Fruit fly (Drosophila melanogaster) whole organism, prepupa: ENCODE results near the gene cpo.
A peak's percentile ranks its signal among the peaks of the same experiment; 100 is the strongest.

Experiments used
- CG10631 ChIP-seq: fragments of 200-800 bp; sonication (Bioruptor generic); optimal IDR thresholded peaks from 2 replicates; lab custom pipeline; 2016; ENCODE audit warnings: missing biosample characterization, missing genetic modification characterization
- CG10669 ChIP-seq: fragments of 200-800 bp; sonication (Bioruptor generic); optimal IDR thresholded peaks from 3 replicates; lab custom pipeline; 2018; ENCODE audit warnings: missing biosample characterization, mild to moderate bottlenecking, missing genetic modification characterization, moderate library complexity
- CG11762 ChIP-seq: fragments of 200-800 bp; sonication (Bioruptor generic); optimal IDR thresholded peaks from 3 replicates; lab custom pipeline; 2016; ENCODE audit warnings: missing biosample characterization, missing genetic modification characterization; ENCODE audit not compliant: insufficient read depth
- CG15336 ChIP-seq: fragments of 200-800 bp; sonication (Bioruptor generic); IDR thresholded peaks from 2 replicates; pipeline ENCODE4 v1.3.6; 2022; ENCODE audit warnings: missing biosample characterization, missing genetic modification characterization
- CG1621 ChIP-seq: fragments of 200-800 bp; sonication (Bioruptor generic); optimal IDR thresholded peaks from 3 replicates; lab custom pipeline; 2018; ENCODE audit warnings: missing biosample characterization, mild to moderate bottlenecking, missing genetic modification characterization
- CG16779 ChIP-seq: fragments of 200-800 bp; sonication (Bioruptor generic); optimal IDR thresholded peaks from 3 replicates; lab custom pipeline; 2017; ENCODE audit warnings: missing biosample characterization, mild to moderate bottlenecking, missing genetic modification characterization
- CG3032 ChIP-seq: fragments of 200-800 bp; optimal IDR thresholded peaks from 2 replicates; lab custom pipeline; 2019; ENCODE audit warnings: missing biosample characterization, mild to moderate bottlenecking, missing genetic modification characterization, moderate library complexity
- CG31627 ChIP-seq: fragments of 200-800 bp; sonication (Bioruptor generic); optimal IDR thresholded peaks from 3 replicates; lab custom pipeline; 2016; ENCODE audit warnings: missing biosample characterization, missing genetic modification characterization
- CG32006 ChIP-seq: fragments of 200-800 bp; sonication (Bioruptor generic); optimal IDR thresholded peaks from 3 replicates; lab custom pipeline; 2017; ENCODE audit warnings: missing biosample characterization, mild to moderate bottlenecking, missing genetic modification characterization
- CG34406 ChIP-seq: fragments of 200-800 bp; sonication (Bioruptor generic); optimal IDR thresholded peaks from 3 replicates; lab custom pipeline; 2016; ENCODE audit warnings: missing biosample characterization, missing genetic modification characterization
- CG3919 ChIP-seq: fragments of 200-800 bp; sonication (Bioruptor generic); optimal IDR thresholded peaks from 3 replicates; lab custom pipeline; 2016; ENCODE audit warnings: missing biosample characterization, missing genetic modification characterization
- CG4318 ChIP-seq: fragments of 200-800 bp; sonication (Bioruptor generic); optimal IDR thresholded peaks from 3 replicates; lab custom pipeline; 2017; ENCODE audit warnings: missing biosample characterization, mild to moderate bottlenecking, missing genetic modification characterization
- CG6163 ChIP-seq: fragments of 200-800 bp; sonication (Bioruptor generic); IDR thresholded peaks from 3 replicates; pipeline ENCODE4 v1.3.6; 2022; ENCODE audit warnings: missing biosample characterization, missing genetic modification characterization
- CG6276 ChIP-seq: fragments of 200-800 bp; sonication (Bioruptor generic); optimal IDR thresholded peaks from 2 replicates; lab custom pipeline; 2017; ENCODE audit warnings: missing biosample characterization, mild to moderate bottlenecking, missing genetic modification characterization
- CG6792 ChIP-seq: fragments of 200-800 bp; sonication (Bioruptor generic); optimal IDR thresholded peaks from 3 replicates; lab custom pipeline; 2016; ENCODE audit warnings: missing biosample characterization, missing genetic modification characterization
- CG6854 ChIP-seq: fragments of 200-800 bp; sonication (Bioruptor generic); optimal IDR thresholded peaks from 2 replicates; lab custom pipeline; 2017; ENCODE audit warnings: missing biosample characterization, mild to moderate bottlenecking, missing genetic modification characterization
- CG7368 ChIP-seq: fragments of 200-800 bp; sonication (Bioruptor generic); optimal IDR thresholded peaks from 3 replicates; lab custom pipeline; 2016; ENCODE audit warnings: missing biosample characterization, missing genetic modification characterization
- CG8319 ChIP-seq: fragments of 200-800 bp; sonication (Bioruptor generic); optimal IDR thresholded peaks from 3 replicates; lab custom pipeline; 2016; ENCODE audit warnings: missing biosample characterization, missing genetic modification characterization
- Eip75B ChIP-seq: fragments of 200-800 bp; sonication (Bioruptor generic); optimal IDR thresholded peaks from 3 replicates; lab custom pipeline; 2016; ENCODE audit warnings: missing biosample characterization, missing genetic modification characterization
- Eip78C ChIP-seq: fragments of 200-800 bp; sonication (Bioruptor generic); peaks from one replicate; lab custom pipeline; 2016; ENCODE audit warnings: missing biosample characterization, missing genetic modification characterization
- Eip93F ChIP-seq: fragments of 200-800 bp; sonication (Bioruptor generic); optimal IDR thresholded peaks from 2 replicates; lab custom pipeline; 2016; ENCODE audit warnings: missing biosample characterization, mild to moderate bottlenecking, missing genetic modification characterization
- Ets96B ChIP-seq: fragments of 200-800 bp; optimal IDR thresholded peaks from 2 replicates; lab custom pipeline; 2019; ENCODE audit warnings: missing biosample characterization, mild to moderate bottlenecking, missing genetic modification characterization, moderate library complexity
- Gug ChIP-seq: fragments of 200-800 bp; sonication (Bioruptor generic); IDR thresholded peaks from 2 replicates; pipeline ENCODE4 v1.3.6; 2022; ENCODE audit warnings: missing biosample characterization, missing genetic modification characterization
- Hr39 ChIP-seq: fragments of 200-800 bp; sonication (Bioruptor generic); optimal IDR thresholded peaks from 2 replicates; lab custom pipeline; 2016; ENCODE audit warnings: missing biosample characterization, missing genetic modification characterization
- Hr4 ChIP-seq: fragments of 200-800 bp; sonication (Bioruptor generic); optimal IDR thresholded peaks from 3 replicates; lab custom pipeline; 2016; ENCODE audit warnings: missing biosample characterization, missing genetic modification characterization
- Lpt ChIP-seq: fragments of 200-800 bp; sonication (Bioruptor generic); optimal IDR thresholded peaks from 3 replicates; lab custom pipeline; 2016; ENCODE audit warnings: missing biosample characterization, missing genetic modification characterization
- Smox ChIP-seq: fragments of 200-800 bp; sonication (Bioruptor generic); optimal IDR thresholded peaks from 3 replicates; lab custom pipeline; 2016; ENCODE audit warnings: missing biosample characterization, missing genetic modification characterization
- Sox14 ChIP-seq: fragments of 200-800 bp; sonication (Bioruptor generic); optimal IDR thresholded peaks from 3 replicates; lab custom pipeline; 2016; ENCODE audit warnings: missing biosample characterization, missing genetic modification characterization
- achi ChIP-seq: fragments of 200-800 bp; sonication (Bioruptor generic); optimal IDR thresholded peaks from 3 replicates; lab custom pipeline; 2016; ENCODE audit warnings: missing biosample characterization, missing genetic modification characterization
- acj6 ChIP-seq: fragments of 200-800 bp; sonication (Bioruptor generic); optimal IDR thresholded peaks from 3 replicates; lab custom pipeline; 2016; ENCODE audit warnings: missing biosample characterization, missing genetic modification characterization
- dsx ChIP-seq: fragments of 200-800 bp; optimal IDR thresholded peaks from 3 replicates; lab custom pipeline; 2019; ENCODE audit warnings: missing biosample characterization, mild to moderate bottlenecking, missing genetic modification characterization, moderate library complexity; ENCODE audit not compliant: poor library complexity, severe bottlenecking
- eg ChIP-seq: fragments of 200-800 bp; sonication (Bioruptor generic); IDR thresholded peaks from 3 replicates; pipeline ENCODE4 v1.3.6; 2022; ENCODE audit warnings: missing biosample characterization, missing genetic modification characterization
- lz ChIP-seq: fragments of 200-800 bp; sonication (Bioruptor generic); optimal IDR thresholded peaks from 3 replicates; lab custom pipeline; 2016; ENCODE audit warnings: missing biosample characterization, missing genetic modification characterization
- net ChIP-seq: fragments of 200-800 bp; sonication (Bioruptor generic); optimal IDR thresholded peaks from 3 replicates; lab custom pipeline; 2016; ENCODE audit warnings: missing biosample characterization, missing genetic modification characterization
- pdm3 ChIP-seq: fragments of 200-800 bp; sonication (Bioruptor generic); optimal IDR thresholded peaks from 3 replicates; lab custom pipeline; 2016; ENCODE audit warnings: missing biosample characterization, missing genetic modification characterization
- salr ChIP-seq, 2 experiments: fragments of 200-800 bp; sonication (Bioruptor generic); optimal IDR thresholded peaks; 3 replicates each; lab custom pipeline; 2016 to 2018; ENCODE audit warnings: missing biosample characterization in 2 of 2, missing genetic modification characterization in 2 of 2, mild to moderate bottlenecking in 1 of 2
- ss ChIP-seq, 2 experiments: fragments of 200-800 bp; sonication (Bioruptor generic); optimal IDR thresholded peaks; 2 replicates in 1 of 2; 3 replicates in 1 of 2; lab custom pipeline; 2017 to 2018; ENCODE audit warnings: mild to moderate bottlenecking in 2 of 2, missing biosample characterization in 2 of 2, missing genetic modification characterization in 2 of 2, moderate library complexity in 1 of 2
- svp ChIP-seq: fragments of 200-800 bp; sonication (Bioruptor generic); peaks from one replicate; lab custom pipeline; 2016; ENCODE audit warnings: missing biosample characterization, missing genetic modification characterization
- topi ChIP-seq: fragments of 200-800 bp; sonication (Bioruptor generic); optimal IDR thresholded peaks from 3 replicates; lab custom pipeline; 2016; ENCODE audit warnings: missing biosample characterization, missing genetic modification characterization
- vri ChIP-seq: fragments of 200-800 bp; sonication (Bioruptor generic); optimal IDR thresholded peaks from 3 replicates; lab custom pipeline; 2016; ENCODE audit warnings: missing biosample characterization, mild to moderate bottlenecking, missing genetic modification characterization

Gene cpo

DNA sequence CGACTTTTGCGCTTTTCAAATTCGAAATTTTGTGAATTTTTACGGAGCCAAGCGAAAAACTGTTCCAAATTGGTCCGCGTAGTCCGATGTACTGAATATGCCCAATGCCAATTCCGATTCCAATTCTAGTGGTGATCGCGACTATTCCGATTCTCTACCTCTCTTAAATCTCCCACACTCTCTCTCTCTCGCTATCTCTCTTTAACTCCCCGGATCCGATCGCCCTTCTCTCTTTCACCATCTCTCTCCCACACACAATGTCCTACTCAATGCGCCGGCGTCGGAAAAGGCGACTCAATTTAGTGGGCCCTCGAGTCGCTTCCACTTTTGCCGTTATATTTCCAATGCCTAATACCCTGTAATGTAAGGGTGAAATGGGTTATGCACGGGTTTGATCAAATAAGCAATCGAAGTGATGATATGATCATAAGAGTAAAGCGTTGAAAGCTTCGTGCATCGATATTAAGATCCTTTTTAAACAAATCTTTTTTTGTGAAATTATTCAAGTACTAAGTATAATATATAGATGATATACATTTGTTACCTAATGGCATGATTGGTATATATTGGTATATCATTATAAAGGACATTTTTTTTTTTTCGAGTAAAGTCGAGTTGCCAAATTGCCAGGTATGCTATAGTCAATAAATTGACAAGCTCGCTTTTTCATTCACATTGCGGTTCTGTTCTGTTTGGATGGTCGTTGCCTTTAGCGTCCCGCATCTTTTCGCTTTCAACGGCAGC, 129.8 kb downstream of the cpo start (continued):
- TF ChIP-seq CG10669 (GFP tag; lab: Kevin White, UChicago) = peak; percentile 73
- TF ChIP-seq CG34406 (GFP tag; lab: Kevin White, UChicago) = peak; percentile 57
- peak; percentile 78 for TF ChIP-seq CG10631
- TF ChIP-seq CG16779 (tag; lab: Kevin White, UChicago) = peak; percentile 30
- peak; percentile 33 for TF ChIP-seq Hr39 (GFP tag; lab: Kevin White, UChicago)
- peak; percentile 64 for TF ChIP-seq Hr4 (GFP tag; lab: Kevin White, UChicago)
- peak; percentile 52 for TF ChIP-seq topi (GFP tag; lab: Kevin White, UChicago)
- peak; percentile 52 for TF ChIP-seq Sox14
- TF ChIP-seq CG32006 = peak; percentile 78
- TF ChIP-seq Lpt (GFP tag; lab: Kevin White, UChicago) = peak; percentile 38
- peak; percentile 64 for TF ChIP-seq pdm3
- no peak for TF ChIP-seq vri (GFP tag; lab: Kevin White, UChicago)
- TF ChIP-seq acj6 (GFP tag; lab: Kevin White, UChicago) = peak; percentile 71
- TF ChIP-seq Ets96B = peak; percentile 76
- peak; percentile 41 for TF ChIP-seq CG6276 (GFP tag; lab: Kevin White, UChicago)
- TF ChIP-seq, all 60 proteins: peak for 49

dm6 chr3R:18050016-18050556, 130.5 kb downstream of the cpo start:
- TF ChIP-seq dsx (GFP tag; lab: Kevin White, UChicago) (peak; percentile 51), CG6854 (no peak)

DNA sequence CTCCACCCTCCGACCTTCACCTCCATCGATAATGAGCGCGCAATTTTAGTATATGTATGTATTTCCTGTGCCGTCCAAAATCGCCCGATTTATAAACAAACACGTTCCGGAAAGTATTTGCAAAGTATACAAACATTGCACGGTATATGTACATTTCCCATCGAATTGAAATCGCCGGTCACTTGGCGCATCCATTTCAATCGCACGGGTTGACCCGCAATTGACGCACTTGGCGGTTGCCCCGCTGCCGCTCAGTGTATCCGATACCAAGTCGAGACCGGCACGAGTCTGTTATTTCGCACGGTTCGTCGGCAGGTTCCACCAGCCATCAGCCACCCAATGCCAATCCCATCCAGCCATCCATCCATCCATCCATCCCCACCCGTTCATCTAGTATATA, 131.0 kb downstream of the cpo start:
- TF ChIP-seq dsx (GFP tag; lab: Kevin White, UChicago) = no peak
- peak; percentile 47 for TF ChIP-seq Eip78C (GFP tag; lab: Kevin White, UChicago)
- TF ChIP-seq eg (GFP tag; lab: Robert Waterston, UW) = 0 out of 3 replicates have a peak, but pooled peaks have one; percentile 17
- TF ChIP-seq svp (GFP tag; lab: Kevin White, UChicago) = peak; percentile 72

DNA sequence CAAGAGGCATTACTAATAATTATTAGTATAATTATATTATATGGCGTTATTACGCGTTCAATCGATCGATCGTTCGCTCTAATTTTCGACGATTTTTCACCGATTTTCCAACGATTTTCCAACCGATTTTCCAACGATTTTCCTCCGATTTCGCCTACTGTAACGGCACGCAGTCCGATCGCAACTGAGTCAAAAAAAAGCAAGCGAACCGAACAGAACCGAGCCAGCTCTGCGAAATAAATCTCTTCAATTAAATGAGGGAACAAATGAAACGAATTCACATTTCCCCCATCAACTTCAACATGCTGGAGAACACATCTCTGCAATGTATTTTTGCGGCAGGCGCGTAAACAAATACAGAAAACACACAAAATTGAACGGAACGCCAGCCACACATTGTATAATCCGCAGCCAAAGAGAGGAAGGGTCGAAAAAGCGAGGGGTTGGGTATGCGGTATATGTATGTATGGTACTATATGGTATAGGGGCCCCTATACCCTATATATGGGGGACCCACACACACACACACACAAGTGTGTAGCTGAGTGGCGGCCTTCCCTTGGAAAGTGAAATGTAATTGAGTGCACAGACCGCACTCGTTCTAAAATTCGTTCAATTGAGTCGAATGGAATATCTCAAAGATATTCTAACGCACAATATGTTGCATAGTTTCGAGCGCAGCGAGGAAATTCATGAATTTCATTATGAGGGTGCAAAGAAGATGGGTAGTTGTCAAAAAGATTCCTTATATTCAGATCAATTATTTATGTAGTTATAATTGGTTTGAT, 133.4 kb downstream of the cpo start, which contains the start of gene htl:
TSS of gene htl (minus strand) at position 186 of the 788 bp plus-strand sequence.
- TF ChIP-seq Sox14 (no peak), CG3032 (no peak), CG3919 (GFP tag; lab: Kevin White, UChicago) (no peak), Eip75B (GFP tag; lab: Kevin White, UChicago) (no peak), acj6 (GFP tag; lab: Kevin White, UChicago) (no peak), vri (GFP tag; lab: Kevin White, UChicago) (peak; percentile 68), Lpt (GFP tag; lab: Kevin White, UChicago) (no peak), net (GFP tag; lab: Kevin White, UChicago) (no peak), Eip78C (GFP tag; lab: Kevin White, UChicago) (peak; percentile 16), CG4318 (GFP tag; lab: Kevin White, UChicago) (no peak), salr (GFP tag; optimal IDR thresholded peaks at IDR 0.05; lab: Kevin White, UChicago) (no peak), achi (no peak), svp (GFP tag; lab: Kevin White, UChicago) (peak; percentile 62), dsx (GFP tag; lab: Kevin White, UChicago) (peak; percentile 92), CG6792 (no peak), Eip93F (GFP tag; lab: Kevin White, UChicago) (no peak), CG31627 (no peak), CG15336 (GFP tag; lab: Robert Waterston, UW) (no peak), Gug (GFP tag; lab: Robert Waterston, UW) (no peak), CG7368 (GFP tag; lab: Kevin White, UChicago) (no peak), CG6163 (GFP tag; lab: Robert Waterston, UW) (0 out of 3 replicates have a peak, but pooled peaks have one; percentile 10), Hr4 (GFP tag; lab: Kevin White, UChicago) (no peak), CG8319 (GFP tag; lab: Kevin White, UChicago) (no peak), ss (GFP tag; optimal IDR thresholded peaks at IDR 0.05; lab: Kevin White, UChicago) (no peak), CG10631 (no peak), lz (no peak), CG1621 (tag; lab: Kevin White, UChicago) (no peak), CG11762 (GFP tag; lab: Kevin White, UChicago) (no peak), eg (GFP tag; lab: Robert Waterston, UW) (no peak), CG10669 (GFP tag; lab: Kevin White, UChicago) (no peak), Smox (GFP tag; lab: Kevin White, UChicago) (no peak)
